Worm (Caenorhabditis elegans) whole organism, L2 larva: ENCODE measurements around the gene hsp-60.
A peak's percentile ranks its signal among the peaks of the same experiment; 100 is the strongest.

Source experiments
- ZK546.5 ChIP-seq: sonication (generic microtip); optimal IDR thresholded peaks from 2 replicates; lab custom pipeline; 2017; ENCODE audit warnings: missing biosample characterization, missing genetic modification characterization
- lsy-2 ChIP-seq, 2 experiments: fragments of 150-350 bp in 1 of 2; sonication (generic microtip) in 1 of 2; optimal IDR thresholded peaks; 2 replicates each; lab custom pipeline; 2014 to 2017; ENCODE audit warnings: missing biosample characterization in 2 of 2, missing genetic modification characterization in 2 of 2
- nhr-21 ChIP-seq: fragments of 150-350 bp; optimal IDR thresholded peaks from 2 replicates; lab custom pipeline; 2014; ENCODE audit warnings: missing biosample characterization, missing genetic modification characterization
- nhr-25 ChIP-seq: fragments of 150-350 bp; sonication (generic microtip); optimal IDR thresholded peaks from 3 replicates; lab custom pipeline; 2014; ENCODE audit warnings: missing biosample characterization, missing genetic modification characterization
- skn-1 ChIP-seq: sonication (generic microtip); optimal IDR thresholded peaks from 2 replicates; lab custom pipeline; 2017; ENCODE audit warnings: missing biosample characterization, missing genetic modification characterization
- unc-55 ChIP-seq: fragments of 150-350 bp; sonication (generic microtip); optimal IDR thresholded peaks from 3 replicates; lab custom pipeline; 2014; ENCODE audit warnings: missing biosample characterization, missing genetic modification reagents, missing genetic modification characterization

- peak; percentile 85 for TF ChIP-seq skn-1
- peak; percentile 99 for TF ChIP-seq unc-55
- peak; percentile 98 for TF ChIP-seq lsy-2 (tag; optimal IDR thresholded peaks at IDR 0.05; lab: Kevin White, UChicago)
- TF ChIP-seq ZK546.5 (tag; lab: Kevin White, UChicago), result peak; percentile 82
- TF ChIP-seq nhr-21 (tag; lab: Kevin White, UChicago), result peak; percentile 97
- TF ChIP-seq nhr-25 (tag; lab: Kevin White, UChicago), result peak; percentile 98
Observed at ce11 chrIII:1618915-1619314, 627 bp upstream of the hsp-60 start, which contains the start of gene Y22D7AL.10.
